Fruit fly (Drosophila melanogaster): Measurements from ENCODE around the gene CG42369.
A peak's percentile ranks its signal among the peaks of the same experiment; 100 is the strongest.

CG42369 gene

dm6 chr2L:6350984-6351808 lies 45.9 kb downstream of the CG42369 start, which contains the start of gene CG9498 (continued):
- peak in 1 of 2 experiments; percentile 91 for TF ChIP-seq Hr51 (GFP tag; optimal IDR thresholded peaks at IDR 0.05)
- peak; percentile 69 for TF ChIP-seq CG10543 (GFP tag; optimal IDR thresholded peaks at IDR 0.05)
- peak; percentile 35 for TF ChIP-seq sd (tag; optimal IDR thresholded peaks at IDR 0.05)
- TF ChIP-seq CG17359 (tag; optimal IDR thresholded peaks at IDR 0.05) = peak; percentile 86
- peak; percentile 38; the same call in 1 of the 3 replicates for TF ChIP-seq CG11560 (tag; IDR thresholded peaks at IDR 0.05)
- peak; percentile 73 for TF ChIP-seq Med (GFP tag)
- TF ChIP-seq Dek (tag; optimal IDR thresholded peaks at IDR 0.05) = peak; percentile 94
- peak; percentile 82 for TF ChIP-seq CG6765 (GFP tag; optimal IDR thresholded peaks at IDR 0.05)
- peak; percentile 82 for TF ChIP-seq CG17829 (tag; optimal IDR thresholded peaks at IDR 0.05)
- TF ChIP-seq CG34376 (GFP tag; optimal IDR thresholded peaks at IDR 0.05) = peak; percentile 58
- peak; percentile 65 for TF ChIP-seq CG4730 (GFP tag; IDR thresholded peaks at IDR 0.05)
- TF ChIP-seq Oaz (GFP tag; IDR thresholded peaks at IDR 0.05) = peak; percentile 64; the same call in 1 of the 2 replicates
- TF ChIP-seq CG6175 (GFP tag; IDR thresholded peaks at IDR 0.05) = peak; percentile 60; the same call in 2 of the 3 replicates
- peak; percentile 86 for TF ChIP-seq CG17385 (GFP tag; optimal IDR thresholded peaks at IDR 0.05)
- peak; percentile 80 for TF ChIP-seq peb (GFP tag; IDR thresholded peaks at IDR 0.05)
- TF ChIP-seq CG12942 (GFP tag; optimal IDR thresholded peaks at IDR 0.05) = peak; percentile 14
- peak; percentile 74 for TF ChIP-seq CG9817 (tag; optimal IDR thresholded peaks at IDR 0.05)
- TF ChIP-seq CG14710 (tag; optimal IDR thresholded peaks at IDR 0.05) = peak; percentile 8
- peak; percentile 87 for TF ChIP-seq CG14014 (GFP tag; IDR thresholded peaks at IDR 0.05)
- TF ChIP-seq CG10147 (GFP tag; optimal IDR thresholded peaks at IDR 0.05) = peak; percentile 81
- TF ChIP-seq Sry-δ (GFP tag; optimal IDR thresholded peaks at IDR 0.05) = no peak
- TF ChIP-seq trh (GFP tag; optimal IDR thresholded peaks at IDR 0.05) = no peak
- TF ChIP-seq sqz (GFP tag; optimal IDR thresholded peaks at IDR 0.05) = peak; percentile 52
- TF ChIP-seq PHDP (tag; optimal IDR thresholded peaks at IDR 0.05) = peak; percentile 91
- peak; percentile 95 for TF ChIP-seq gem (tag; optimal IDR thresholded peaks at IDR 0.05)
- TF ChIP-seq CG2678 (tag; optimal IDR thresholded peaks at IDR 0.05) = peak; percentile 97
- TF ChIP-seq CG4707 (GFP tag; optimal IDR thresholded peaks at IDR 0.05) = no peak
- TF ChIP-seq Meics (GFP tag; optimal IDR thresholded peaks at IDR 0.05) = peak; percentile 96
- peak; percentile 62; the same call in 1 of the 2 replicates for TF ChIP-seq ranshi (GFP tag; IDR thresholded peaks at IDR 0.05)
- no peak for TF ChIP-seq Tbp (GFP tag; optimal IDR thresholded peaks at IDR 0.05)
- no peak for TF ChIP-seq Hr78 (GFP tag; optimal IDR thresholded peaks at IDR 0.05)
- TF ChIP-seq CG8281 (tag; optimal IDR thresholded peaks at IDR 0.05) = peak; percentile 57
- TF ChIP-seq CG30403 (GFP tag; optimal IDR thresholded peaks at IDR 0.05) = peak; percentile 80
- peak; percentile 9 for TF ChIP-seq CG3407 (GFP tag; optimal IDR thresholded peaks at IDR 0.05)
- TF ChIP-seq CG8089 (GFP tag; optimal IDR thresholded peaks at IDR 0.05) = no peak
- no peak for TF ChIP-seq psq (GFP tag; optimal IDR thresholded peaks at IDR 0.05)
- no peak for TF ChIP-seq Lpt (GFP tag; optimal IDR thresholded peaks at IDR 0.05)
- TF ChIP-seq Usf (GFP tag; optimal IDR thresholded peaks at IDR 0.05) = peak; percentile 58
- TF ChIP-seq sens (GFP tag) = peak; percentile 89
- peak; percentile 92 for TF ChIP-seq CoRest (tag; optimal IDR thresholded peaks at IDR 0.05)
- peak; percentile 84 for TF ChIP-seq Fer2 (tag; optimal IDR thresholded peaks at IDR 0.05)
- peak; percentile 93 for TF ChIP-seq dmrt99B (tag; optimal IDR thresholded peaks at IDR 0.05)
- TF ChIP-seq CG6254 (GFP tag; optimal IDR thresholded peaks at IDR 0.05) = peak; percentile 23
- TF ChIP-seq bowl (GFP tag; IDR thresholded peaks at IDR 0.05) = peak; percentile 47; the same call in 1 of the 2 replicates
- TF ChIP-seq CG11247 (GFP tag; IDR thresholded peaks at IDR 0.05) = no peak

All from whole organism, embryonic.